Fruit fly (Drosophila melanogaster) S2 (cell line): ENCODE data around the gene CG10650.

Experiments used
- CG8478 ChIP-seq: fragments of >200 bp; optimal IDR thresholded peaks from 2 replicates; lab custom pipeline; 2018
- CTCF ChIP-seq, 2 experiments: fragments of >200 bp; optimal IDR thresholded peaks; 2 replicates each; lab custom pipeline; 2018

DNA sequence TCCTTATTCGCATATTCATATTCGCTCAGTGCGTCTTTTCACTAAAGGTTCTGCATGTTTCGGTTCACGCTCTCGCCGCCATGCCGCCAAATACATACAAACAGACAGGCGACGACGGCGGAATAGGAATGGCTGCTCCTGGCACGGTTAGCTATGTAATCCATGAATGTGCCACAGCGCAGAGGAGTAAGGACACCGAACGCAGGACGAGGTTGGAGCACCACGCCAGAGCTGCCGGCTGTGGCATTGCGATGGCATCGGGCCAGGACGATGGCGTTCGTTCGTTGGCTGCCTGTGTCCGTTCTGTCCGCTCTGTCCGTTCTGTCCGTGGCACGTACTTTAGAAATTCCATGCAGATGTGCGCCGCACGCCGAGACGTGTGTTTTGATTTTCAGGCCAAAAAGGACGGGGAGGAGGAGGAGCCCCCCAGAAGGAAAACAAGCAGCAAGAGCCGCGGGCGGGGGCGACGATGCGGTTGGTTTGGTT lies 19.2 kb upstream of the CG10650 start:
- no peak for TF ChIP-seq CTCF (optimal IDR thresholded peaks at IDR 0.05; lab: Kevin White, UChicago)
- no peak for TF ChIP-seq CG8478 (lab: Kevin White, UChicago)
